Fruit fly (Drosophila melanogaster) whole organism: ENCODE data around the gene Rab3GAP1.
A peak's percentile ranks its signal among the peaks of the same experiment; 100 is the strongest.

Experiments used
- CG8478 ChIP-seq: fragments of >200 bp; optimal IDR thresholded peaks from 2 replicates; lab custom pipeline; 2018; ENCODE audit warnings: inconsistent platforms
- Dll ChIP-seq: fragments of >200 bp; optimal IDR thresholded peaks from 2 replicates; lab custom pipeline; 2017
- EcR ChIP-seq, 2 experiments: fragments of >200 bp; optimal IDR thresholded peaks; 2 replicates each; lab custom pipeline; 2017; ENCODE audit warnings: missing biosample characterization in 2 of 2, missing genetic modification characterization in 2 of 2, missing genetic modification reagents in 2 of 2
- pan ChIP-seq: fragments of >200 bp; optimal IDR thresholded peaks from 2 replicates; lab custom pipeline; 2017
- psq ChIP-seq: fragments of >200 bp; optimal IDR thresholded peaks from 2 replicates; lab custom pipeline; 2017
- usp ChIP-seq: fragments of >200 bp; optimal IDR thresholded peaks from 2 replicates; lab custom pipeline; 2017; ENCODE audit warnings: missing biosample characterization, missing genetic modification characterization, mixed read lengths

Rab3GAP1 gene

DNA sequence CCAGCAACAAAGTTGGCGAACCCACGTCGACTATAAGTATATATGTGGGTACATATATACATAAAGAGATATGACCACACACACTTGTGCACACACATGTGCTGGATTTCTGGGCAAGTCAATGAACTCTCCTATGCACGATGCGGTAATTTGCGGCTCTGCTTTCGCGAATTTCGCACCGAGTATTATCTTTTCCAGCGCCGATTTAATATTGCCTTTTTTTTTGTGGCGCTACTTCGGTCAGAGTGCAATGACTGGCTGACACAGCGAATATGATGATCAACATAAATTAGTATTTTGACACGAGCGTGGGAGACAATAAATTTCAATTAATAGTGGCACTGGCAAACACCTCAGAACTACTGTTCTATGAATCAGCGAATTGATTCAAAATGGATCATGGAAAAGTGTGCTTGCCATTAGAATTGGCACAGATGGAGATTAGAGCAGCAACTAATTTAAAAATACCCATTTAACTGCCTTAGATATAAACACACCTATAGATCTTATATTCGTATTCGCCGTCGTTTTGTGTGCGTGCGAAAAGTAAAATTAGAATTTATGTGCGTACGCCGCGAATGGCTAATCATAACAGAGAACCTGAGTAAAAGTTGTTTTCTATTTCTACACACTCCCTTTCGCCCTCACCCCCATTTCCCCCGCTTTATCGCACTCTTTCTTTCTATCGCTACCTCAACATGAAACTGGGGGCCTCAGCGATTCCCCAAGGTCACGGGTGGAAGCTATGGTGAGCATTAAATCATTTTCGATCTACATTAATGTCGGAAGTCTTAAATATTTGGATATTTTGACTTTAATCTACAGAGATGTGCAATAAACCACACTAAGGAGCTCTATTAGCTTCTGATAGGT lies 20.7 kb upstream of the Rab3GAP1 start:
- TF ChIP-seq CG8478 (lab: Kevin White, UChicago) (no peak), Dll (lab: Kevin White, UChicago) (no peak), EcR (GFP tag; optimal IDR thresholded peaks at IDR 0.05; lab: Kevin White, UChicago) (no peak), pan (no peak), psq (lab: Kevin White, UChicago) (no peak), usp (GFP tag; lab: Kevin White, UChicago) (no peak)

dm6 chr2L:1630576-1630975 lies 19.6 kb upstream of the Rab3GAP1 start:
- TF ChIP-seq Dll (lab: Kevin White, UChicago) (no peak), EcR (GFP tag; optimal IDR thresholded peaks at IDR 0.05; lab: Kevin White, UChicago) (no peak), psq (lab: Kevin White, UChicago) (no peak), CG8478 (lab: Kevin White, UChicago) (no peak), pan (no peak), usp (GFP tag; lab: Kevin White, UChicago) (no peak)

dm6 chr2L:1629206-1629959 lies 18.4 kb upstream of the Rab3GAP1 start:
- TF ChIP-seq Dll (lab: Kevin White, UChicago) (no peak), pan (no peak), CG8478 (lab: Kevin White, UChicago) (no peak), usp (GFP tag; lab: Kevin White, UChicago) (no peak), EcR (GFP tag; optimal IDR thresholded peaks at IDR 0.05; lab: Kevin White, UChicago) (no peak), psq (lab: Kevin White, UChicago) (no peak)

DNA sequence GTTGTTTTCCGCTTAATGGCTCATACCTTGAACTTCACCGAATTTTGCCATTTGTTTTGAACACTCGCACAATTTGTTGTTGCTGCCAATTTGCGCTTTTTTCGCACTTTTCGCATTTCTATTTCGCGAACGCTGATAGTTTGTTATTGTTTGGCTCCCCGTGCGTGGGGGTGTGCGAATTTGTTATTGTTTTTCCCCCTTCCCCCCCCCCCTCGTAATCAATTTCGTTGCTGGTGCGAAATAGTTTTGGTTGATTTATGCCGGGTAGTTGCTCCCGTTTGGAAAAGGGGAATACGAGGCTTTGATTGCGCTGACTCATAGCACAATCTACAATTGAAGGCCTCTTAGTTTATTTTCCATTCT lies 17.5 kb upstream of the Rab3GAP1 start:
- TF ChIP-seq usp (GFP tag; lab: Kevin White, UChicago): no peak
- TF ChIP-seq pan: no peak
- no peak for TF ChIP-seq EcR (GFP tag; optimal IDR thresholded peaks at IDR 0.05; lab: Kevin White, UChicago)
- TF ChIP-seq Dll (lab: Kevin White, UChicago): no peak
- no peak for TF ChIP-seq CG8478 (lab: Kevin White, UChicago)
- no peak for TF ChIP-seq psq (lab: Kevin White, UChicago)

DNA sequence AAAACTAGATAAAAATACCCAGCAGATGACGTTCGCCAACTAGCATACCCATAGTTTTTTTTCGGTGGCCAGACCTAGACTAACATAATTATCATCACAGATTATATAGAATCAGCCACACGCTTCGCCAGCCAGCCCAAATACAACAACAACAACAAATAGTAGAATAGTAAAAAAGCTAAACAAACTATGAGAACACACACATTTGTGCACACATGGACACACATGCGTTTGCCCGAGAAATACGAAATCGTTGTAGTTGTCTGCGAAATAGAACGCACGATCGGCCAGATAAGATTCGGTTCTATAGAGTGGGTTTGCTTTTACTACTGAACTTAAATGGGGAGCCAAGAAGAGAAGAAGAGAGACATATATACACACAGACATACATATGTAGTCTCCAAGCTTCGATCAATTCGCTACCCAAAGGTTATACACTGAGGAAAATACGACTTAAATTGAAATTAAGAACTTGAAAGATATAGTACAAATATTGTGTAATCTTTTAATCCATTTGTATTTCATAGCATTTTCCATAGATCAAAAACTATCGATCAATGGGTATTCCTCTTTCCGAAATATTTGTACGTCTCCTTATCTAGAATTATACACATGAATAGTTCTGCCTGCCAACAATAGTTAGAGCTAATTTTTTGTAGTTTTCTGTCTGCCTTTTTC lies 17.0 kb upstream of the Rab3GAP1 start:
- TF ChIP-seq pan (no peak), EcR (GFP tag; optimal IDR thresholded peaks at IDR 0.05; lab: Kevin White, UChicago) (no peak), psq (lab: Kevin White, UChicago) (no peak), CG8478 (lab: Kevin White, UChicago) (no peak), usp (GFP tag; lab: Kevin White, UChicago) (no peak), Dll (lab: Kevin White, UChicago) (no peak)

- TF ChIP-seq CG8478 (lab: Kevin White, UChicago): no peak
- no peak for TF ChIP-seq usp (GFP tag; lab: Kevin White, UChicago)
- no peak for TF ChIP-seq pan
- TF ChIP-seq Dll (lab: Kevin White, UChicago): no peak
- TF ChIP-seq EcR (GFP tag; optimal IDR thresholded peaks at IDR 0.05; lab: Kevin White, UChicago): no peak
- TF ChIP-seq psq (lab: Kevin White, UChicago): no peak
Observed at dm6 chr2L:1624750-1625149, 13.8 kb upstream of the Rab3GAP1 start.

dm6 chr2L:1620797-1621196 lies 9.8 kb upstream of the Rab3GAP1 start:
- TF ChIP-seq pan: no peak
- no peak for TF ChIP-seq EcR (GFP tag; optimal IDR thresholded peaks at IDR 0.05; lab: Kevin White, UChicago)
- no peak for TF ChIP-seq Dll (lab: Kevin White, UChicago)
- no peak for TF ChIP-seq usp (GFP tag; lab: Kevin White, UChicago)
- TF ChIP-seq psq (lab: Kevin White, UChicago): no peak
- no peak for TF ChIP-seq CG8478 (lab: Kevin White, UChicago)

DNA sequence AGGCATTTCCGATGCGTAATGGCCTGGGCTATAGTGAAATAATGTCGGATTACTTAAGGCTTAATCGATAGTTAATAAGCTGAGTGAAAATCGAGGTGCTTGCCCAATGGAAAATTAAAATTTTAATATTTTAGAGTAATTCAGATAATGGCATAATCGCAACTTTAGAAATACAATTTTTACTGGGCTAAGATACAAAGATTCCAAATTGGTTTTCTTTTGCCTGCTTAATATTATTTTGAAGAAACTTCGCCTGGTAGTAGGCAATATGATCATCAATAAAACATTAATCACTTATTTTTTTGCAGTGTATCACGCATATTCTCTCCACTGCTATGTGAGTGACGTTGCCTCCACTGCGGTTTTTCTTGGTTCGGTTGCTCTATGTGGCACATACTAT lies 8.2 kb upstream of the Rab3GAP1 start:
- TF ChIP-seq EcR (GFP tag; optimal IDR thresholded peaks at IDR 0.05; lab: Kevin White, UChicago) (no peak), usp (GFP tag; lab: Kevin White, UChicago) (no peak), psq (lab: Kevin White, UChicago) (no peak), CG8478 (lab: Kevin White, UChicago) (no peak), Dll (lab: Kevin White, UChicago) (no peak), pan (no peak)

dm6 chr2L:1618696-1619095 lies 7.7 kb upstream of the Rab3GAP1 start:
- TF ChIP-seq CG8478 (lab: Kevin White, UChicago): no peak
- TF ChIP-seq Dll (lab: Kevin White, UChicago): no peak
- no peak for TF ChIP-seq usp (GFP tag; lab: Kevin White, UChicago)
- no peak for TF ChIP-seq EcR (GFP tag; optimal IDR thresholded peaks at IDR 0.05; lab: Kevin White, UChicago)
- no peak for TF ChIP-seq psq (lab: Kevin White, UChicago)
- no peak for TF ChIP-seq pan

dm6 chr2L:1617712-1618111 lies 6.8 kb upstream of the Rab3GAP1 start:
- TF ChIP-seq pan: no peak
- TF ChIP-seq CG8478 (lab: Kevin White, UChicago): no peak
- TF ChIP-seq Dll (lab: Kevin White, UChicago): peak; percentile 49
- TF ChIP-seq usp (GFP tag; lab: Kevin White, UChicago): no peak

- TF ChIP-seq EcR (GFP tag; optimal IDR thresholded peaks at IDR 0.05; lab: Kevin White, UChicago) (no peak), Dll (lab: Kevin White, UChicago) (no peak), psq (lab: Kevin White, UChicago) (no peak), pan (no peak), CG8478 (lab: Kevin White, UChicago) (no peak), usp (GFP tag; lab: Kevin White, UChicago) (no peak)
Observed at dm6 chr2L:1615753-1616152, 4.8 kb upstream of the Rab3GAP1 start.
